Fruit fly (Drosophila melanogaster): ENCODE results near the gene Ost48.
A peak's percentile ranks its signal among the peaks of the same experiment; 100 is the strongest.

The Ost48 gene

dm6 chrX:9155134-9155533 is 3.2 kb downstream of the Ost48 start (continued):
- TF ChIP-seq CG7745 (tag; optimal IDR thresholded peaks at IDR 0.05) (no peak), yki (optimal IDR thresholded peaks at IDR 0.05) (no peak), CG15514 (GFP tag; optimal IDR thresholded peaks at IDR 0.05) (peak; percentile 30), Atf3 (GFP tag; optimal IDR thresholded peaks at IDR 0.05) (no peak), CG12942 (GFP tag; optimal IDR thresholded peaks at IDR 0.05) (no peak), Hand (GFP tag; optimal IDR thresholded peaks at IDR 0.05) (peak; percentile 24), Hey (tag; optimal IDR thresholded peaks at IDR 0.05) (no peak), prd (optimal IDR thresholded peaks at IDR 0.05) (no peak), prd (GFP tag; IDR thresholded peaks at IDR 0.05) (peak; percentile 43; the same call in 2 of the 3 replicates), GATAe (GFP tag; conservative IDR thresholded peaks at IDR 0.05) (no peak), unc-4 (GFP tag; IDR thresholded peaks at IDR 0.05; ENCODE audit: partially characterized antibody) (no peak), Lhr (GFP tag; optimal IDR thresholded peaks at IDR 0.05) (no peak), Gsc (GFP tag; IDR thresholded peaks at IDR 0.05) (no peak), CoRest (tag; optimal IDR thresholded peaks at IDR 0.05) (peak; percentile 58), CG10462 (GFP tag; optimal IDR thresholded peaks at IDR 0.05) (no peak), Trl (optimal IDR thresholded peaks at IDR 0.05) (no peak), Trl (GFP tag; optimal IDR thresholded peaks at IDR 0.05) (no peak), CG6813 (GFP tag; optimal IDR thresholded peaks at IDR 0.05) (peak; percentile 63), NC2β (GFP tag; optimal IDR thresholded peaks at IDR 0.05) (no peak), gem (tag; optimal IDR thresholded peaks at IDR 0.05) (peak; percentile 78), gcm (GFP tag; optimal IDR thresholded peaks at IDR 0.05) (no peak), gsb (GFP tag; IDR thresholded peaks at IDR 0.05) (no peak), CG4404 (GFP tag; IDR thresholded peaks at IDR 0.05) (peak; percentile 43), CG5180 (GFP tag; optimal IDR thresholded peaks at IDR 0.05) (no peak), CG1529 (GFP tag; optimal IDR thresholded peaks at IDR 0.05) (peak; percentile 35), pb (GFP tag; optimal IDR thresholded peaks at IDR 0.05) (no peak), CG43689 (GFP tag; IDR thresholded peaks at IDR 0.05) (no peak), CG10431 (GFP tag; optimal IDR thresholded peaks at IDR 0.05) (peak; percentile 15), Oli (tag; optimal IDR thresholded peaks at IDR 0.05) (peak; percentile 67), gro (GFP tag; optimal IDR thresholded peaks at IDR 0.05) (peak; percentile 29), CG34376 (GFP tag; optimal IDR thresholded peaks at IDR 0.05) (no peak), Chrac-16 (GFP tag; optimal IDR thresholded peaks at IDR 0.05) (peak; percentile 29), CG11695 (GFP tag; IDR thresholded peaks at IDR 0.05) (no peak), sug (tag; optimal IDR thresholded peaks at IDR 0.05) (no peak), Poxn (GFP tag; IDR thresholded peaks at IDR 0.05) (no peak), fd102C (GFP tag; optimal IDR thresholded peaks at IDR 0.05) (no peak), schlank (tag; optimal IDR thresholded peaks at IDR 0.05) (no peak), jumu (GFP tag; optimal IDR thresholded peaks at IDR 0.05) (peak; percentile 3), Xrp1 (GFP tag; IDR thresholded peaks at IDR 0.05) (peak; percentile 61), CG12769 (tag; optimal IDR thresholded peaks at IDR 0.05) (no peak), Max (GFP tag; optimal IDR thresholded peaks at IDR 0.05) (peak; percentile 46), CG14014 (GFP tag; IDR thresholded peaks at IDR 0.05) (no peak), ttk (GFP tag; IDR thresholded peaks at IDR 0.05) (no peak; the same call in 1 of the 2 replicates), scrt (GFP tag; optimal IDR thresholded peaks at IDR 0.05) (peak; percentile 39), CG12104 (GFP tag; optimal IDR thresholded peaks at IDR 0.05) (peak; percentile 59), kay (GFP tag; optimal IDR thresholded peaks at IDR 0.05) (no peak), row (GFP tag; IDR thresholded peaks at IDR 0.05) (peak; percentile 71), CG2116 (GFP tag; optimal IDR thresholded peaks at IDR 0.05) (peak; percentile 9), CTCF (GFP tag; optimal IDR thresholded peaks at IDR 0.05) (no peak), NC2α (GFP tag; optimal IDR thresholded peaks at IDR 0.05) (no peak), grau (tag; optimal IDR thresholded peaks at IDR 0.05) (peak; percentile 61), z (GFP tag; IDR thresholded peaks at IDR 0.05) (no peak), Dek (tag; optimal IDR thresholded peaks at IDR 0.05) (peak; percentile 25)
